Worm (Caenorhabditis elegans) whole organism, L1 larva: ENCODE measurements around the gene gta-1.

Source experiments
- fkh-10 ChIP-seq: sonication (generic microtip); optimal IDR thresholded peaks from 2 replicates; lab custom pipeline; 2017; ENCODE audit warnings: missing biosample characterization, missing genetic modification reagents, missing genetic modification characterization
- jun-1 ChIP-seq: fragments of 150-350 bp; optimal IDR thresholded peaks from 2 replicates; lab custom pipeline; 2014; ENCODE audit warnings: missing biosample characterization, missing genetic modification reagents, missing genetic modification characterization
- pag-3 ChIP-seq: sonication (generic microtip); optimal IDR thresholded peaks from 2 replicates; lab custom pipeline; 2017; ENCODE audit warnings: missing genetic modification characterization, mild to moderate bottlenecking, missing compliant biosample characterization, antibody characterized with exemption, borderline replicate concordance; ENCODE audit not compliant: insufficient read depth
- rnt-1 ChIP-seq: sonication (generic microtip); optimal IDR thresholded peaks from 2 replicates; lab custom pipeline; 2016; ENCODE audit warnings: mild to moderate bottlenecking, missing genetic modification characterization, moderate library complexity, missing compliant biosample characterization

- TF ChIP-seq pag-3 (tag; lab: Kevin White, UChicago) (no peak), fkh-10 (GFP tag; lab: Kevin White, UChicago) (no peak), jun-1 (tag; lab: Kevin White, UChicago) (no peak), rnt-1 (tag; lab: Kevin White, UChicago) (no peak)
Measured at ce11 chrIV:10164086-10164485, 16.4 kb upstream of the gta-1 start.
